Fruit fly (Drosophila melanogaster) whole organism, embryonic: Measurements from ENCODE around the gene H2.0.

Experiments used
- Ada2b ChIP-seq: fragments of 200-800 bp; sonication (Bioruptor generic); IDR thresholded peaks from 2 replicates; pipeline ENCODE4 v1.3.6; 2022; ENCODE audit warnings: missing biosample characterization, missing genetic modification characterization
- Antp ChIP-seq: fragments of 200-800 bp; sonication (Bioruptor generic); optimal IDR thresholded peaks from 3 replicates; lab custom pipeline; 2016; ENCODE audit warnings: missing biosample characterization, missing genetic modification characterization
- Atf-2 ChIP-seq: fragments of 200-800 bp; sonication (Bioruptor generic); optimal IDR thresholded peaks from 2 replicates; lab custom pipeline; 2016; ENCODE audit warnings: missing biosample characterization, missing genetic modification characterization
- CG10147 ChIP-seq: fragments of 200-800 bp; sonication (Bioruptor generic); optimal IDR thresholded peaks from 2 replicates; lab custom pipeline; 2019; ENCODE audit warnings: missing biosample characterization, mild to moderate bottlenecking, missing genetic modification characterization, moderate library complexity
- CG12299 ChIP-seq: fragments of 200-800 bp; sonication (Bioruptor generic); optimal IDR thresholded peaks from 2 replicates; lab custom pipeline; 2018; ENCODE audit warnings: missing biosample characterization, mild to moderate bottlenecking, missing genetic modification characterization
- CG1233 ChIP-seq: fragments of 200-800 bp; sonication (Bioruptor generic); optimal IDR thresholded peaks from 4 replicates; lab custom pipeline; 2018; ENCODE audit warnings: missing biosample characterization, mild to moderate bottlenecking, missing genetic modification characterization
- CG12744 ChIP-seq: fragments of 200-800 bp; sonication (Bioruptor generic); optimal IDR thresholded peaks from 2 replicates; lab custom pipeline; 2016; ENCODE audit warnings: missing biosample characterization, missing genetic modification characterization
- CG15601 ChIP-seq: fragments of 200-800 bp; sonication (Bioruptor generic); optimal IDR thresholded peaks from 3 replicates; lab custom pipeline; 2019; ENCODE audit warnings: missing biosample characterization, mild to moderate bottlenecking, missing genetic modification characterization, moderate library complexity
- CG15696 ChIP-seq: fragments of 200-800 bp; sonication (Bioruptor generic); optimal IDR thresholded peaks from 2 replicates; lab custom pipeline; 2019; ENCODE audit warnings: missing biosample characterization, mild to moderate bottlenecking, missing genetic modification characterization, moderate library complexity
- CG1603 ChIP-seq: fragments of 200-800 bp; sonication (Bioruptor generic); optimal IDR thresholded peaks from 2 replicates; lab custom pipeline; 2019; ENCODE audit warnings: missing biosample characterization, mild to moderate bottlenecking, missing genetic modification characterization, moderate library complexity
- CG16863 ChIP-seq: fragments of 200-800 bp; sonication (Bioruptor generic); optimal IDR thresholded peaks from 3 replicates; lab custom pipeline; 2016; ENCODE audit warnings: missing biosample characterization, missing genetic modification characterization
- CG17829 ChIP-seq: fragments of 200-800 bp; optimal IDR thresholded peaks from 2 replicates; lab custom pipeline; 2019; ENCODE audit warnings: missing biosample characterization, mild to moderate bottlenecking, missing genetic modification characterization, moderate library complexity
- CG2712 ChIP-seq: fragments of 200-800 bp; optimal IDR thresholded peaks from 3 replicates; lab custom pipeline; 2019; ENCODE audit warnings: missing biosample characterization, mild to moderate bottlenecking, missing genetic modification characterization, moderate library complexity
- CG34422 ChIP-seq: fragments of 200-800 bp; sonication (Bioruptor generic); IDR thresholded peaks from 3 replicates; pipeline ENCODE4 v1.3.6; 2022; ENCODE audit warnings: missing biosample characterization, missing genetic modification characterization
- CG4820 ChIP-seq: fragments of 200-800 bp; sonication (Bioruptor generic); optimal IDR thresholded peaks from 3 replicates; lab custom pipeline; 2016; ENCODE audit warnings: missing biosample characterization, missing genetic modification characterization
- CG7556 ChIP-seq: fragments of 200-800 bp; sonication (Bioruptor generic); optimal IDR thresholded peaks from 2 replicates; lab custom pipeline; 2017; ENCODE audit warnings: missing biosample characterization, mild to moderate bottlenecking, missing genetic modification characterization
- CG8388 ChIP-seq: fragments of 200-800 bp; sonication (Bioruptor generic); optimal IDR thresholded peaks from 2 replicates; lab custom pipeline; 2019; ENCODE audit warnings: missing biosample characterization, mild to moderate bottlenecking, missing genetic modification characterization, moderate library complexity
- CG9817 ChIP-seq: fragments of 200-800 bp; sonication (Bioruptor generic); optimal IDR thresholded peaks from 2 replicates; lab custom pipeline; 2018; ENCODE audit warnings: missing biosample characterization, mild to moderate bottlenecking, missing genetic modification characterization, moderate library complexity
- Chrac-16 ChIP-seq: fragments of 200-800 bp; sonication (Bioruptor generic); optimal IDR thresholded peaks from 3 replicates; lab custom pipeline; 2016; ENCODE audit warnings: missing biosample characterization, missing genetic modification characterization
- Dad ChIP-seq: fragments of 200-800 bp; sonication (Bioruptor generic); optimal IDR thresholded peaks from 3 replicates; lab custom pipeline; 2016; ENCODE audit warnings: missing biosample characterization, missing genetic modification characterization
- Doc3 ChIP-seq: fragments of 200-800 bp; sonication (Bioruptor generic); IDR thresholded peaks from 3 replicates; pipeline ENCODE4 v1.3.6; 2022; ENCODE audit warnings: missing biosample characterization, missing genetic modification characterization; ENCODE audit not compliant: partially characterized antibody
- Ets65A ChIP-seq: fragments of 200-800 bp; sonication (Bioruptor generic); peaks from one replicate; lab custom pipeline; 2016; ENCODE audit warnings: missing biosample characterization, missing genetic modification characterization
- HLHmδ ChIP-seq: fragments of 200-800 bp; sonication (Bioruptor generic); optimal IDR thresholded peaks from 2 replicates; lab custom pipeline; 2018; ENCODE audit warnings: missing biosample characterization, mild to moderate bottlenecking, missing genetic modification characterization, moderate library complexity
- HmgZ ChIP-seq: fragments of 200-800 bp; sonication (Bioruptor generic); optimal IDR thresholded peaks from 2 replicates; lab custom pipeline; 2018; ENCODE audit warnings: missing biosample characterization, mild to moderate bottlenecking, missing genetic modification characterization
- Mad ChIP-seq: fragments of 200-800 bp; sonication (Bioruptor generic); optimal IDR thresholded peaks from 2 replicates; lab custom pipeline; 2016; ENCODE audit warnings: missing biosample characterization, missing genetic modification characterization
- Max ChIP-seq: fragments of 200-800 bp; sonication (Bioruptor generic); optimal IDR thresholded peaks from 2 replicates; lab custom pipeline; 2016; ENCODE audit warnings: missing biosample characterization, mild to moderate bottlenecking, missing genetic modification characterization
- Mes4 ChIP-seq: fragments of 200-800 bp; sonication (Bioruptor generic); optimal IDR thresholded peaks from 2 replicates; lab custom pipeline; 2016; ENCODE audit warnings: missing biosample characterization, missing genetic modification characterization
- Nf-YB ChIP-seq: fragments of 200-800 bp; sonication (Bioruptor generic); optimal IDR thresholded peaks from 3 replicates; lab custom pipeline; 2019; ENCODE audit warnings: missing biosample characterization, mild to moderate bottlenecking, missing genetic modification characterization, moderate library complexity
- Six4 ChIP-seq: fragments of 200-800 bp; sonication (Bioruptor generic); optimal IDR thresholded peaks from 2 replicates; lab custom pipeline; 2016; ENCODE audit warnings: missing biosample characterization, missing genetic modification characterization
- Ssrp ChIP-seq: fragments of 200-800 bp; sonication (Bioruptor generic); optimal IDR thresholded peaks from 2 replicates; lab custom pipeline; 2018; ENCODE audit warnings: missing biosample characterization, mild to moderate bottlenecking, missing genetic modification characterization, moderate library complexity
- Xbp1 ChIP-seq: fragments of 200-800 bp; sonication (Bioruptor generic); optimal IDR thresholded peaks from 3 replicates; lab custom pipeline; 2016; ENCODE audit warnings: missing biosample characterization, mild to moderate bottlenecking, missing genetic modification characterization
- Xrp1 ChIP-seq: fragments of 200-800 bp; sonication (Bioruptor generic); IDR thresholded peaks from 2 replicates; pipeline ENCODE4 v1.3.6; 2022; ENCODE audit warnings: missing biosample characterization, missing genetic modification characterization
- YL-1 ChIP-seq: fragments of 200-800 bp; sonication (Bioruptor generic); optimal IDR thresholded peaks from 3 replicates; lab custom pipeline; 2017; ENCODE audit warnings: missing biosample characterization, mild to moderate bottlenecking, missing genetic modification characterization
- caup ChIP-seq: fragments of 200-800 bp; sonication (Bioruptor generic); optimal IDR thresholded peaks from 3 replicates; lab custom pipeline; 2017; ENCODE audit warnings: missing biosample characterization, mild to moderate bottlenecking, missing genetic modification characterization, moderate library complexity; ENCODE audit not compliant: severe bottlenecking
- chif ChIP-seq, 2 experiments: fragments of 200-800 bp; sonication (Bioruptor generic); optimal IDR thresholded peaks; 3 replicates each; lab custom pipeline; 2016; ENCODE audit warnings: missing biosample characterization in 2 of 2, missing genetic modification characterization in 2 of 2
- dmrt99B ChIP-seq: fragments of 200-800 bp; sonication (Bioruptor generic); optimal IDR thresholded peaks from 2 replicates; lab custom pipeline; 2018; ENCODE audit warnings: missing biosample characterization, mild to moderate bottlenecking, missing genetic modification characterization, moderate library complexity
- dpn ChIP-seq, 2 experiments: fragments of 200-800 bp; sonication (Bioruptor generic); optimal IDR thresholded peaks; 3 replicates each; lab custom pipeline; 2016; ENCODE audit warnings: missing biosample characterization in 2 of 2, missing genetic modification characterization in 2 of 2
- fu2 ChIP-seq: fragments of 200-800 bp; sonication (Bioruptor generic); optimal IDR thresholded peaks from 2 replicates; lab custom pipeline; 2016; ENCODE audit warnings: missing biosample characterization, missing genetic modification characterization
- gfzf ChIP-seq: fragments of 200-800 bp; sonication (Bioruptor generic); optimal IDR thresholded peaks from 2 replicates; lab custom pipeline; 2016; ENCODE audit warnings: missing biosample characterization, mild to moderate bottlenecking, missing genetic modification characterization, moderate library complexity
- gsb ChIP-seq: fragments of 200-800 bp; sonication (Bioruptor generic); IDR thresholded peaks from 2 replicates; pipeline ENCODE4 v1.3.6; 2022; ENCODE audit warnings: missing biosample characterization, missing genetic modification characterization
- jumu ChIP-seq: fragments of 200-800 bp; sonication (Bioruptor generic); optimal IDR thresholded peaks from 3 replicates; lab custom pipeline; 2016; ENCODE audit warnings: missing biosample characterization, missing genetic modification characterization
- kni ChIP-seq: fragments of 200-800 bp; sonication (Bioruptor generic); optimal IDR thresholded peaks from 3 replicates; lab custom pipeline; 2017; ENCODE audit warnings: mild to moderate bottlenecking, missing biosample characterization, missing genetic modification reagents, missing genetic modification characterization
- mld ChIP-seq: fragments of 200-800 bp; sonication (Bioruptor generic); IDR thresholded peaks from 3 replicates; pipeline ENCODE4 v1.3.6; 2022; ENCODE audit warnings: missing biosample characterization, missing genetic modification characterization; ENCODE audit not compliant: partially characterized antibody
- nerfin-1 ChIP-seq: fragments of 200-800 bp; sonication (Bioruptor generic); optimal IDR thresholded peaks from 3 replicates; lab custom pipeline; 2019; ENCODE audit warnings: missing biosample characterization, mild to moderate bottlenecking, missing genetic modification characterization, moderate library complexity
- scrt ChIP-seq: fragments of 200-800 bp; sonication (Bioruptor generic); optimal IDR thresholded peaks from 2 replicates; lab custom pipeline; 2018; ENCODE audit warnings: missing biosample characterization, mild to moderate bottlenecking, missing genetic modification characterization, moderate library complexity
- sens ChIP-seq: fragments of 200-800 bp; sonication (Bioruptor generic); peaks from one replicate; lab custom pipeline; 2016; ENCODE audit warnings: missing biosample characterization, missing genetic modification characterization
- shn ChIP-seq: fragments of 200-800 bp; sonication (Bioruptor generic); optimal IDR thresholded peaks from 3 replicates; lab custom pipeline; 2016; ENCODE audit warnings: missing biosample characterization, missing genetic modification characterization
- twi ChIP-seq: fragments of 200-800 bp; optimal IDR thresholded peaks from 2 replicates; lab custom pipeline; 2019; ENCODE audit warnings: missing biosample characterization, mild to moderate bottlenecking, missing genetic modification characterization, moderate library complexity
- tx ChIP-seq: fragments of 200-800 bp; sonication (Bioruptor generic); optimal IDR thresholded peaks from 2 replicates; lab custom pipeline; 2016; ENCODE audit warnings: missing biosample characterization, missing genetic modification characterization
- vvl ChIP-seq: fragments of 200-800 bp; sonication (Bioruptor generic); IDR thresholded peaks from 2 replicates; pipeline ENCODE4 v1.3.6; 2022; ENCODE audit warnings: missing biosample characterization, missing genetic modification characterization

Gene H2.0

DNA sequence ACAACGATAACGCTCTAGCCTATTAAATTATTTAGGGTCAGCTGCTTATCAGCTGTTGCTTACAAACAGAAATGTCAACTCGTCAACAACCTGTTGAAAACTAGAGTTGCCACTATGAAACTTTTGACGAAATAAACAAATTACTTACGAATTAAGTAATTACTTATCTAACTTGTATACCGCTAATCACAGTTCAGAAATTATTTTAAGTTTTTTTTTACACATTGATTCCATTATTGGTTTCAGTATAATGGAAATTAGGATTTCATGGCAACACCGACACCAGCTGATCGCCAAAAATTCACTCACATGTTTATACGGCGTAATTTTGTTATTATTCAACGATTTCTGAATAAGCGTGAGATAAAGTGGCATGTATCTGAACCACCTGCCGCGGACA lies 18.6 kb upstream of the H2.0 start, which contains the start of the genes CG9117 and CG31643 (continued):
- peak; percentile 63; the same call in 1 of the 3 replicates for TF ChIP-seq CG34422 (GFP tag; lab: Robert Waterston, UW)
- TF ChIP-seq YL-1 (GFP tag; lab: Kevin White, UChicago) = peak; percentile 26
- TF ChIP-seq HmgZ = peak; percentile 78
- peak; percentile 32 for TF ChIP-seq CG15696 (tag; lab: Kevin White, UChicago)
- TF ChIP-seq CG1233 (GFP tag; lab: Kevin White, UChicago) = peak; percentile 30
- TF ChIP-seq jumu (GFP tag; lab: Kevin White, UChicago) = peak; percentile 60
- peak; percentile 10 for TF ChIP-seq Nf-YB (GFP tag; lab: Kevin White, UChicago)
- peak; percentile 58 for TF ChIP-seq Xrp1 (GFP tag; lab: Robert Waterston, UW)
- TF ChIP-seq Doc3 (GFP tag; lab: Robert Waterston, UW) = peak; percentile 31; the same call in 1 of the 3 replicates
- peak; percentile 26 for TF ChIP-seq CG7556
- peak; percentile 59 for TF ChIP-seq fu2 (GFP tag; lab: Kevin White, UChicago)
- TF ChIP-seq gfzf (GFP tag; lab: Kevin White, UChicago) = peak; percentile 16
- TF ChIP-seq Max (GFP tag; lab: Kevin White, UChicago) = peak; percentile 61
- TF ChIP-seq Ssrp = peak; percentile 4
- TF ChIP-seq nerfin-1 (tag; lab: Kevin White, UChicago) = peak; percentile 61
- TF ChIP-seq Chrac-16 = peak; percentile 31
- TF ChIP-seq chif (GFP tag; optimal IDR thresholded peaks at IDR 0.05; lab: Kevin White, UChicago) = peak in 1 of 2 experiments; percentile 31
- TF ChIP-seq CG12299 (tag; lab: Kevin White, UChicago) = peak; percentile 31
- TF ChIP-seq Mad (GFP tag; lab: Kevin White, UChicago) = peak; percentile 27
- peak; percentile 30 for TF ChIP-seq Mes4 (GFP tag; lab: Kevin White, UChicago)
- TF ChIP-seq CG10147 (GFP tag; lab: Kevin White, UChicago) = peak; percentile 21
- TF ChIP-seq CG16863 (GFP tag; lab: Kevin White, UChicago) = peak; percentile 49
- TF ChIP-seq scrt (GFP tag; lab: Kevin White, UChicago) = peak; percentile 97
- no peak for TF ChIP-seq Dad (GFP tag; lab: Kevin White, UChicago)
- TF ChIP-seq Atf-2 = peak; percentile 2
- TF ChIP-seq dpn (GFP tag; optimal IDR thresholded peaks at IDR 0.05; lab: Kevin White, UChicago) = peak; percentile 60 to 61
- peak; percentile 20 for TF ChIP-seq CG17829 (tag; lab: Kevin White, UChicago)
- TF ChIP-seq CG8388 (GFP tag; lab: Kevin White, UChicago) = peak; percentile 52
- peak; percentile 54 for TF ChIP-seq Six4
- peak; percentile 49 for TF ChIP-seq CG4820 (GFP tag; lab: Kevin White, UChicago)
- peak; percentile 57 for TF ChIP-seq CG2712 (tag; lab: Kevin White, UChicago)
- TF ChIP-seq vvl (GFP tag; lab: Robert Waterston, UW) = peak; percentile 31; the same call in 1 of the 2 replicates
- no peak for TF ChIP-seq gsb (GFP tag; lab: Robert Waterston, UW)
- TF ChIP-seq dmrt99B (tag; lab: Kevin White, UChicago) = no peak
- peak; percentile 97 for TF ChIP-seq sens (GFP tag; lab: Kevin White, UChicago)
- peak; percentile 11 for TF ChIP-seq twi (tag; lab: Kevin White, UChicago)
- no peak for TF ChIP-seq mld
- TF ChIP-seq tx = peak; percentile 58
- peak; percentile 53 for TF ChIP-seq CG12744 (GFP tag; lab: Kevin White, UChicago)
- peak; percentile 91 for TF ChIP-seq Ets65A (GFP tag; lab: Kevin White, UChicago)
- TF ChIP-seq caup (GFP tag; lab: Kevin White, UChicago) = no peak
- peak; percentile 58 for TF ChIP-seq shn (GFP tag; lab: Kevin White, UChicago)
- TF ChIP-seq CG1603 (tag; lab: Kevin White, UChicago) = peak; percentile 69
- TF ChIP-seq Xbp1 (GFP tag; lab: Kevin White, UChicago) = peak; percentile 68
- TF ChIP-seq kni (GFP tag; lab: Kevin White, UChicago) = peak; percentile 45
- peak; percentile 31 for TF ChIP-seq CG9817
- no peak for TF ChIP-seq HLHmδ
- TF ChIP-seq Ada2b (GFP tag; lab: Robert Waterston, UW) = 0 out of 2 replicates have a peak, but pooled peaks have one; percentile 22
- TF ChIP-seq Antp (GFP tag; lab: Kevin White, UChicago) = peak; percentile 46
- peak; percentile 69 for TF ChIP-seq CG15601 (tag; lab: Kevin White, UChicago)
